Worm (Caenorhabditis elegans): ENCODE measurements around the gene col-74.

Gene col-74

ce11 chrII:5829940-5830424, at the start of gene col-74:
col-74 (plus strand) TSS chrII:5830374.
- TF ChIP-seq aly-2 (tag; optimal IDR thresholded peaks at IDR 0.05) (no peak), lin-39 (tag; optimal IDR thresholded peaks at IDR 0.05) (no peak), nhr-11 (tag; optimal IDR thresholded peaks at IDR 0.05) (no peak), zag-1 (tag; optimal IDR thresholded peaks at IDR 0.05) (no peak), nhr-28 (tag; optimal IDR thresholded peaks at IDR 0.05) (no peak), ceh-28 (tag; optimal IDR thresholded peaks at IDR 0.05) (no peak), pqm-1 (tag; optimal IDR thresholded peaks at IDR 0.05) (peak; percentile 56), unc-39 (tag; optimal IDR thresholded peaks at IDR 0.05) (no peak), eor-1 (tag; optimal IDR thresholded peaks at IDR 0.05) (no peak), unc-62 (GFP tag; optimal IDR thresholded peaks at IDR 0.05) (no peak), ztf-11 (tag; optimal IDR thresholded peaks at IDR 0.05) (no peak), nhr-237 (tag; optimal IDR thresholded peaks at IDR 0.05) (no peak), jun-1 (tag; optimal IDR thresholded peaks at IDR 0.05) (no peak), elt-2 (tag; optimal IDR thresholded peaks at IDR 0.05) (peak; percentile 74), sea-2 (GFP tag; optimal IDR thresholded peaks at IDR 0.05) (no peak)

ce11 chrII:5781935-5782921, 47.9 kb upstream of the col-74 start, which contains the start of gene K05F1.6:
K05F1.6 (plus strand) TSS chrII:5782520.
- peak; percentile 61 for TF ChIP-seq tbx-2 (tag; optimal IDR thresholded peaks at IDR 0.05)
- peak; percentile 24 for TF ChIP-seq pha-4 (tag; optimal IDR thresholded peaks at IDR 0.05)
- no peak for TF ChIP-seq ceh-9 (tag; optimal IDR thresholded peaks at IDR 0.05)
- TF ChIP-seq snpc-4 (tag; optimal IDR thresholded peaks at IDR 0.05), result peak; percentile 15
- peak; percentile 47 for TF ChIP-seq nfya-1 (tag; optimal IDR thresholded peaks at IDR 0.05; ENCODE audit: insufficient read depth)
- no peak for TF ChIP-seq nhr-237 (tag; optimal IDR thresholded peaks at IDR 0.05)
- TF ChIP-seq nhr-11 (tag; optimal IDR thresholded peaks at IDR 0.05), result no peak
- no peak for TF ChIP-seq ama-1 (optimal IDR thresholded peaks at IDR 0.05)
- TF ChIP-seq nhr-43 (tag; optimal IDR thresholded peaks at IDR 0.05; ENCODE audit: poor library complexity, severe bottlenecking), result peak; percentile 24
- no peak for TF ChIP-seq eor-1 (tag; optimal IDR thresholded peaks at IDR 0.05)
- no peak for TF ChIP-seq lin-15B (tag; optimal IDR thresholded peaks at IDR 0.05)
- TF ChIP-seq nhr-28 (tag; optimal IDR thresholded peaks at IDR 0.05), result no peak
- no peak for TF ChIP-seq pqm-1 (tag; optimal IDR thresholded peaks at IDR 0.05)
- no peak for TF ChIP-seq unc-39 (tag; optimal IDR thresholded peaks at IDR 0.05)
- TF ChIP-seq mdl-1 (tag; optimal IDR thresholded peaks at IDR 0.05), result peak; percentile 3
- peak; percentile 81 for TF ChIP-seq lin-39 (tag; optimal IDR thresholded peaks at IDR 0.05)
- peak; percentile 40 for TF ChIP-seq nhr-77 (tag; optimal IDR thresholded peaks at IDR 0.05)
- peak; percentile 26 for TF ChIP-seq ceh-28 (tag; optimal IDR thresholded peaks at IDR 0.05)
- no peak for TF ChIP-seq ceh-16 (tag; optimal IDR thresholded peaks at IDR 0.05)
- peak; percentile 43 for TF ChIP-seq skn-1 (tag; optimal IDR thresholded peaks at IDR 0.05)
- TF ChIP-seq elt-2 (tag; optimal IDR thresholded peaks at IDR 0.05), result peak; percentile 73
- no peak for TF ChIP-seq aly-2 (tag; optimal IDR thresholded peaks at IDR 0.05)
- TF ChIP-seq unc-62 (GFP tag; optimal IDR thresholded peaks at IDR 0.05), result no peak
- peak; percentile 47 for TF ChIP-seq lsy-12 (tag; optimal IDR thresholded peaks at IDR 0.05)
- TF ChIP-seq fos-1 (tag; optimal IDR thresholded peaks at IDR 0.05), result no peak
- TF ChIP-seq ztf-4 (tag; optimal IDR thresholded peaks at IDR 0.05), result no peak
- no peak for TF ChIP-seq nhr-67 (tag; optimal IDR thresholded peaks at IDR 0.05)
- TF ChIP-seq ztf-11 (tag; optimal IDR thresholded peaks at IDR 0.05), result no peak
- peak; percentile 25 for TF ChIP-seq ceh-82 (tag; optimal IDR thresholded peaks at IDR 0.05)
- TF ChIP-seq zag-1 (tag; optimal IDR thresholded peaks at IDR 0.05), result no peak
- TF ChIP-seq sea-2 (GFP tag; optimal IDR thresholded peaks at IDR 0.05), result no peak
- peak; percentile 37 for TF ChIP-seq hmg-11 (tag; optimal IDR thresholded peaks at IDR 0.05)
- TF ChIP-seq elt-1 (tag; optimal IDR thresholded peaks at IDR 0.05), result no peak

ce11 chrII:5785504-5785903, 44.7 kb upstream of the col-74 start:
- TF ChIP-seq ama-1 (optimal IDR thresholded peaks at IDR 0.05) (no peak), aly-2 (tag; optimal IDR thresholded peaks at IDR 0.05) (no peak)

- TF ChIP-seq nhr-237 (tag; optimal IDR thresholded peaks at IDR 0.05) (no peak), elt-1 (tag; optimal IDR thresholded peaks at IDR 0.05) (no peak), pqm-1 (tag; optimal IDR thresholded peaks at IDR 0.05) (no peak)
Measured at ce11 chrII:5788815-5789214, 41.4 kb upstream of the col-74 start, which contains the start of gene K05F1.13. K05F1.13 (plus strand) TSS chrII:5789115.
